Fruit fly (Drosophila melanogaster) whole organism, wandering third instar larva: ENCODE measurements around the gene CG4313.

Source experiments
- Abd-B ChIP-seq: fragments of >200 bp; optimal IDR thresholded peaks from 2 replicates; lab custom pipeline; 2017; ENCODE audit warnings: missing biosample characterization, missing genetic modification characterization
- CG32264 ChIP-seq: fragments of 200-800 bp; sonication (Bioruptor generic); optimal IDR thresholded peaks from 2 replicates; lab custom pipeline; 2016; ENCODE audit warnings: missing biosample characterization, missing genetic modification characterization
- CG9705 ChIP-seq: fragments of 200-800 bp; sonication (Bioruptor generic); optimal IDR thresholded peaks from 2 replicates; lab custom pipeline; 2018; ENCODE audit warnings: missing biosample characterization, mild to moderate bottlenecking, missing genetic modification characterization
- CrebA ChIP-seq: fragments of 200-800 bp; sonication (Bioruptor generic); optimal IDR thresholded peaks from 2 replicates; lab custom pipeline; 2016; ENCODE audit warnings: missing biosample characterization, mild to moderate bottlenecking, missing genetic modification characterization, borderline replicate concordance
- Dfd ChIP-seq: fragments of >200 bp; optimal IDR thresholded peaks from 2 replicates; lab custom pipeline; 2017; ENCODE audit warnings: missing biosample characterization, missing genetic modification characterization
- Dif ChIP-seq: fragments of 200-275, 200-300 bp; sonication (Bioruptor generic); optimal IDR thresholded peaks from 2 replicates; lab custom pipeline; 2018; ENCODE audit warnings: missing biosample characterization, missing genetic modification characterization; ENCODE audit not compliant: partially characterized antibody
- GATAd ChIP-seq: sonication (Bioruptor generic); optimal IDR thresholded peaks from 2 replicates; lab custom pipeline; 2016; ENCODE audit warnings: missing biosample characterization, missing genetic modification characterization
- HLH106 ChIP-seq: fragments of 200-800 bp; optimal IDR thresholded peaks from 3 replicates; lab custom pipeline; 2019; ENCODE audit warnings: missing biosample characterization, mild to moderate bottlenecking, missing genetic modification characterization, moderate library complexity
- Hnf4 ChIP-seq: fragments of 200-800 bp; sonication (Bioruptor generic); optimal IDR thresholded peaks from 2 replicates; lab custom pipeline; 2016; ENCODE audit warnings: missing biosample characterization, mild to moderate bottlenecking, missing genetic modification characterization
- Hr78 ChIP-seq: fragments of >200 bp; optimal IDR thresholded peaks from 2 replicates; lab custom pipeline; 2017; ENCODE audit warnings: missing biosample characterization, missing genetic modification characterization
- Hr83 ChIP-seq: fragments of 200-300 bp; sonication (Bioruptor generic); optimal IDR thresholded peaks from 2 replicates; lab custom pipeline; 2016; ENCODE audit warnings: missing biosample characterization, mild to moderate bottlenecking, missing genetic modification characterization, moderate library complexity; ENCODE audit not compliant: poor library complexity, severe bottlenecking
- Jra ChIP-seq: sonication (Bioruptor generic); optimal IDR thresholded peaks from 2 replicates; lab custom pipeline; 2016; ENCODE audit warnings: missing biosample characterization, missing genetic modification characterization
- Mio ChIP-seq: sonication (Bioruptor generic); optimal IDR thresholded peaks from 2 replicates; lab custom pipeline; 2016; ENCODE audit warnings: missing biosample characterization, missing genetic modification characterization
- Myc ChIP-seq: fragments of >200 bp; optimal IDR thresholded peaks from 2 replicates; lab custom pipeline; 2017
- N ChIP-seq: fragments of >200 bp; optimal IDR thresholded peaks from 2 replicates; lab custom pipeline; 2018; ENCODE audit warnings: missing biosample characterization, missing external identifiers, missing genetic modification characterization
- OdsH ChIP-seq: fragments of 200-800 bp; sonication (Bioruptor generic); optimal IDR thresholded peaks from 2 replicates; lab custom pipeline; 2016; ENCODE audit warnings: missing biosample characterization, mild to moderate bottlenecking, missing genetic modification characterization
- Rel ChIP-seq, 2 experiments: fragments of 200-800 bp; sonication (Bioruptor generic) in 1 of 2; optimal IDR thresholded peaks; 2 replicates in 1 of 2; 3 replicates in 1 of 2; lab custom pipeline; 2016 to 2019; ENCODE audit warnings: mild to moderate bottlenecking in 2 of 2, missing biosample characterization in 2 of 2, missing genetic modification characterization in 2 of 2, moderate library complexity in 1 of 2
- Sp1 ChIP-seq: fragments of 200-800 bp; sonication (Bioruptor generic); optimal IDR thresholded peaks from 3 replicates; lab custom pipeline; 2019; ENCODE audit warnings: missing biosample characterization, mild to moderate bottlenecking, missing genetic modification characterization, moderate library complexity
- Vsx2 ChIP-seq: fragments of 200-300, 225-300 bp; sonication (Bioruptor generic); optimal IDR thresholded peaks from 2 replicates; lab custom pipeline; 2018; ENCODE audit warnings: missing biosample characterization, missing genetic modification characterization; ENCODE audit not compliant: partially characterized antibody
- br ChIP-seq: fragments of 200-800 bp; sonication (Bioruptor generic); optimal IDR thresholded peaks from 2 replicates; lab custom pipeline; 2016; ENCODE audit warnings: missing biosample characterization, missing genetic modification characterization
- brk ChIP-seq: fragments of 200-800 bp; sonication (Bioruptor generic); optimal IDR thresholded peaks from 2 replicates; lab custom pipeline; 2016; ENCODE audit warnings: missing biosample characterization, mild to moderate bottlenecking, missing genetic modification characterization
- dl ChIP-seq, 2 experiments: fragments of 175-275, 200-275 bp in 1 of 2; fragments of 200-275 bp in 1 of 2; sonication (Bioruptor generic); optimal IDR thresholded peaks; lab custom pipeline; 2018; ENCODE audit warnings: mild to moderate bottlenecking in 2 of 2, missing biosample characterization in 2 of 2, missing genetic modification characterization in 2 of 2, moderate library complexity in 2 of 2; ENCODE audit not compliant: partially characterized antibody in 2 of 2, insufficient read depth in 1 of 2
- dmrt93B ChIP-seq: fragments of 200-800 bp; sonication (Bioruptor generic); optimal IDR thresholded peaks from 2 replicates; lab custom pipeline; 2018; ENCODE audit warnings: missing biosample characterization, mild to moderate bottlenecking, missing genetic modification characterization
- dsf ChIP-seq: sonication (Bioruptor generic); optimal IDR thresholded peaks from 2 replicates; lab custom pipeline; 2016; ENCODE audit warnings: missing biosample characterization, missing genetic modification characterization, borderline replicate concordance
- ey ChIP-seq: fragments of 200-800 bp; sonication (Bioruptor generic); optimal IDR thresholded peaks from 2 replicates; lab custom pipeline; 2016; ENCODE audit warnings: missing biosample characterization, missing genetic modification characterization
- foxo ChIP-seq, 2 experiments: fragments of 200-800 bp; sonication (Bioruptor generic); optimal IDR thresholded peaks; 2 replicates in 1 of 2; 3 replicates in 1 of 2; lab custom pipeline; 2016 to 2017; ENCODE audit warnings: missing biosample characterization in 2 of 2, missing genetic modification characterization in 2 of 2
- fru ChIP-seq: fragments of 200-800 bp; sonication (Bioruptor generic); optimal IDR thresholded peaks from 3 replicates; lab custom pipeline; 2016; ENCODE audit warnings: missing biosample characterization, mild to moderate bottlenecking, missing genetic modification characterization
- h ChIP-seq: fragments of 200-800 bp; sonication (Bioruptor generic); optimal IDR thresholded peaks from 3 replicates; lab custom pipeline; 2016; ENCODE audit warnings: missing biosample characterization, mild to moderate bottlenecking, missing genetic modification characterization
- jim ChIP-seq: fragments of 175-275, 200-325 bp; sonication (Bioruptor generic); optimal IDR thresholded peaks from 2 replicates; lab custom pipeline; 2016; ENCODE audit warnings: missing biosample characterization, mild to moderate bottlenecking, missing genetic modification characterization
- lola ChIP-seq: fragments of >200 bp; optimal IDR thresholded peaks from 2 replicates; lab custom pipeline; 2017; ENCODE audit warnings: missing biosample characterization, missing genetic modification characterization
- pan ChIP-seq: fragments of >200 bp; optimal IDR thresholded peaks from 2 replicates; lab custom pipeline; 2017
- psq ChIP-seq: fragments of 200-800 bp; sonication (Bioruptor generic); optimal IDR thresholded peaks from 3 replicates; lab custom pipeline; 2017; ENCODE audit warnings: missing biosample characterization, mild to moderate bottlenecking, missing genetic modification characterization, moderate library complexity
- rgr ChIP-seq: fragments of 200-800 bp; sonication (Bioruptor generic); optimal IDR thresholded peaks from 3 replicates; lab custom pipeline; 2016; ENCODE audit warnings: missing biosample characterization, mild to moderate bottlenecking, missing genetic modification characterization
- sage ChIP-seq: fragments of 200-800 bp; sonication (Bioruptor generic); optimal IDR thresholded peaks from 2 replicates; lab custom pipeline; 2016; ENCODE audit warnings: missing biosample characterization, mild to moderate bottlenecking, missing genetic modification characterization
- sv ChIP-seq: fragments of 200-800 bp; sonication (Bioruptor generic); optimal IDR thresholded peaks from 3 replicates; lab custom pipeline; 2016; ENCODE audit warnings: missing biosample characterization, missing genetic modification characterization
- tai ChIP-seq: sonication (Bioruptor generic); optimal IDR thresholded peaks from 2 replicates; lab custom pipeline; 2016; ENCODE audit warnings: missing biosample characterization, missing genetic modification characterization
- usp ChIP-seq: fragments of >200 bp; optimal IDR thresholded peaks from 2 replicates; lab custom pipeline; 2017; ENCODE audit warnings: missing biosample characterization, missing genetic modification characterization
- woc ChIP-seq: sonication (Bioruptor generic); optimal IDR thresholded peaks from 2 replicates; lab custom pipeline; 2016; ENCODE audit warnings: missing biosample characterization, mild to moderate bottlenecking, missing genetic modification characterization

CG4313 gene

DNA sequence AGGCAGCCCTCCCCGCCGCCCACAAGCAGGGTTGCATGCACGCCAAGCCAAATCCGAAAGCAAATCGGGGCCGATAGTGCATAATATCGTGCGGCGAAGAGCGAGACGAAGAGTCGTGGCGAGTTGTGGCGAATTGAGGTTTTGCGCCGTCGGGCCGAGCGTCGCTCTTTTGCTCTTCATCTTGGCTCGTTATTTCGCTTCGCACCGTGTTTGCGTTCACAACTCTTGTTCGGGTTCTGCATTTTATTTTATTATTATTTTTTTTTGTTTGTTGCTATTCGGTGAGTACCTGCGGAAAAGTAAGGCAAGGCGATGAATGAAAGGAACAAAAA is 29.6 kb upstream of the CG4313 start:
- no peak for TF ChIP-seq GATAd
- TF ChIP-seq Myc (lab: Kevin White, UChicago), result no peak
- no peak for TF ChIP-seq foxo (GFP tag; optimal IDR thresholded peaks at IDR 0.05; lab: Kevin White, UChicago)
- peak; percentile 17 for TF ChIP-seq Rel (GFP tag; optimal IDR thresholded peaks at IDR 0.05; lab: Kevin White, UChicago)
- no peak for TF ChIP-seq Rel (tag; optimal IDR thresholded peaks at IDR 0.05; lab: Kevin White, UChicago)
- no peak for TF ChIP-seq Vsx2 (GFP tag; lab: Kevin White, UChicago)
- TF ChIP-seq dl (GFP tag; optimal IDR thresholded peaks at IDR 0.05; lab: Kevin White, UChicago; ENCODE audit: insufficient read depth in 1 of 2, partially characterized antibody in 2 of 2), result peak in 1 of 2 experiments; percentile 18
- TF ChIP-seq woc, result peak; percentile 6

DNA sequence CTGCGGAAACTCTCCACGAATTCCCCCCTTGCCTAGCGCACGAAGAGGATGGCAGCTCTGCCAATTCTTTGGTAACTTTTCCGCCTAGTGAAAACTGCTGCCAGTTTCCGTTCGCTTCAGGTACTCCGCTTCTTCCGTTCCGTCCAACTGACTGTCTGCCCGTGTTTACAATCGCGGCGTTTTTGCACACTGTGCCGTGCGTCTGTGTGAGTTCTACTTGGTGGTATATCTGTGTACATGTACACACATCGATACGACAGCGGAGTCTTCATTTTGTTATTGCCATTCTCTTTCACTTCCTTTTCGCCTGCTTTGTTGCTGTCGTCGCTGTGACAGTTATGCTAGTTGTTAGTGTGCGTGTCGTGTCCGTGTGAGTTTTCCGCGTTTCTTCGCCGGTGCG is 28.8 kb upstream of the CG4313 start:
- peak; percentile 80 for TF ChIP-seq Sp1 (GFP tag; lab: Kevin White, UChicago)
- TF ChIP-seq dsf (GFP tag; lab: Kevin White, UChicago), result no peak
- TF ChIP-seq CG9705 (GFP tag; lab: Kevin White, UChicago), result peak; percentile 77
- peak; percentile 73 for TF ChIP-seq rgr (GFP tag; lab: Kevin White, UChicago)
- no peak for TF ChIP-seq sage (GFP tag; lab: Kevin White, UChicago)
- TF ChIP-seq dmrt93B (GFP tag; lab: Kevin White, UChicago), result peak; percentile 67
- no peak for TF ChIP-seq Dfd (GFP tag; lab: Kevin White, UChicago)
- TF ChIP-seq Mio (GFP tag; lab: Kevin White, UChicago), result no peak
- no peak for TF ChIP-seq sv (GFP tag; lab: Kevin White, UChicago)
- TF ChIP-seq foxo (GFP tag; optimal IDR thresholded peaks at IDR 0.05; lab: Kevin White, UChicago), result peak in 1 of 2 experiments; percentile 72
- TF ChIP-seq Hr78, result no peak
- TF ChIP-seq Jra (GFP tag; lab: Kevin White, UChicago), result no peak
- no peak for TF ChIP-seq GATAd
- no peak for TF ChIP-seq usp
- TF ChIP-seq lola, result no peak
- no peak for TF ChIP-seq Rel (GFP tag; optimal IDR thresholded peaks at IDR 0.05; lab: Kevin White, UChicago)
- peak; percentile 13 for TF ChIP-seq Rel (tag; optimal IDR thresholded peaks at IDR 0.05; lab: Kevin White, UChicago)
- peak; percentile 24 for TF ChIP-seq Abd-B
- no peak for TF ChIP-seq Hnf4 (GFP tag; lab: Kevin White, UChicago)
- no peak for TF ChIP-seq Vsx2 (GFP tag; lab: Kevin White, UChicago)
- TF ChIP-seq woc, result no peak
- no peak for TF ChIP-seq CrebA (GFP tag; lab: Kevin White, UChicago)
- TF ChIP-seq Myc (lab: Kevin White, UChicago), result no peak
- TF ChIP-seq jim (GFP tag; lab: Kevin White, UChicago), result no peak
- TF ChIP-seq Hr83, result peak; percentile 85
- peak; percentile 71 for TF ChIP-seq OdsH (GFP tag; lab: Kevin White, UChicago)
- TF ChIP-seq N, result peak; percentile 68
- TF ChIP-seq h (GFP tag; lab: Kevin White, UChicago), result peak; percentile 77
- no peak for TF ChIP-seq Dif (GFP tag; lab: Kevin White, UChicago)
- TF ChIP-seq br (GFP tag; lab: Kevin White, UChicago), result peak; percentile 78
- no peak for TF ChIP-seq pan (lab: Kevin White, UChicago)
- no peak for TF ChIP-seq CG32264 (GFP tag; lab: Kevin White, UChicago)
- no peak for TF ChIP-seq brk (GFP tag; lab: Kevin White, UChicago)
- peak; percentile 67 for TF ChIP-seq HLH106 (tag; lab: Kevin White, UChicago)
- peak in 1 of 2 experiments; percentile 47 for TF ChIP-seq dl (GFP tag; optimal IDR thresholded peaks at IDR 0.05; lab: Kevin White, UChicago; ENCODE audit: insufficient read depth in 1 of 2, partially characterized antibody in 2 of 2)
- peak; percentile 51 for TF ChIP-seq ey (GFP tag; lab: Kevin White, UChicago)
- no peak for TF ChIP-seq tai (GFP tag; lab: Kevin White, UChicago)
- peak; percentile 72 for TF ChIP-seq fru (GFP tag; lab: Kevin White, UChicago)
- peak; percentile 97 for TF ChIP-seq psq
- TF ChIP-seq, all 38 proteins: peak for 17

DNA sequence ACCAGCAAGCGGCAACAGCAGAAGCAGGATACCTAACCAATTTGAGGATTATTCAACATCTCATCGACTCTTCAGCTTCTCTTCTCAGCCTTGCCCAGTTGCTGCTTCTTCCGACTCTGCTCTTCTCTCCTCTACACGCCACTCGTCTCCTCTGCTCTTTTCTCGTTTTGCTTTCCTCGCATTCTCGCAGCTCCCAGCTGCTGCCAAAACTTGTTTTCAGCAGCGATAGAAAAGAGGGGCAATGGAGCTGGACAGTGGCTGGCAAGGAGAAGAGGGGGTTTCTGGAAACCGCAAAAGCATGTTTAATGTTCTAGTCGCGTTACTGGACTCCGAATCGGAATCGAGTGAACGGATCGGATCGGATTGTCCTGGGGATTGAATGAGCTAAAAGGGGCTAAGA is 28.3 kb upstream of the CG4313 start:
- TF ChIP-seq psq (peak; percentile 2), dmrt93B (GFP tag; lab: Kevin White, UChicago) (no peak), lola (no peak), Hr78 (no peak), pan (lab: Kevin White, UChicago) (no peak), Dif (GFP tag; lab: Kevin White, UChicago) (peak; percentile 68)
